Fruit fly (Drosophila melanogaster) whole organism, embryonic: ENCODE data around the gene CG7183.

Experiments used
- Adf1 ChIP-seq: fragments of 200-800 bp; sonication (Bioruptor generic); IDR thresholded peaks from 2 replicates; pipeline ENCODE4 v1.3.6; 2022; ENCODE audit warnings: missing biosample characterization, missing genetic modification characterization
- B-H1 ChIP-seq: fragments of 200-800 bp; sonication (Bioruptor generic); IDR thresholded peaks from 3 replicates; pipeline ENCODE4 v1.3.6; 2022; ENCODE audit warnings: missing biosample characterization, missing genetic modification characterization
- Bteb2 ChIP-seq: fragments of 200-800 bp; sonication (Bioruptor generic); optimal IDR thresholded peaks from 2 replicates; lab custom pipeline; 2016; ENCODE audit warnings: missing biosample characterization, missing genetic modification characterization
- CG10321 ChIP-seq: fragments of 200-800 bp; sonication (Bioruptor generic); IDR thresholded peaks from 2 replicates; pipeline ENCODE4 v1.3.6; 2022; ENCODE audit warnings: missing biosample characterization, missing genetic modification characterization
- CG11456 ChIP-seq: fragments of 200-800 bp; sonication (Bioruptor generic); IDR thresholded peaks from 3 replicates; pipeline ENCODE4 v1.3.6; 2022; ENCODE audit warnings: missing biosample characterization, missing genetic modification characterization
- CG11560 ChIP-seq: fragments of 200-800 bp; sonication (Bioruptor generic); IDR thresholded peaks from 3 replicates; pipeline ENCODE4 v1.3.6; 2022; ENCODE audit warnings: missing biosample characterization, missing genetic modification characterization
- CG13296 ChIP-seq: fragments of 200-800 bp; sonication (Bioruptor generic); optimal IDR thresholded peaks from 3 replicates; lab custom pipeline; 2018; ENCODE audit warnings: missing biosample characterization, mild to moderate bottlenecking, missing genetic modification characterization
- CG14014 ChIP-seq: fragments of 200-800 bp; sonication (Bioruptor generic); IDR thresholded peaks from 2 replicates; pipeline ENCODE4 v1.3.6; 2022; ENCODE audit warnings: missing biosample characterization, missing genetic modification characterization
- CG18599 ChIP-seq: fragments of 200-800 bp; sonication (Bioruptor generic); optimal IDR thresholded peaks from 3 replicates; lab custom pipeline; 2017; ENCODE audit warnings: missing biosample characterization, missing genetic modification characterization, mild to moderate bottlenecking, moderate library complexity, missing genetic modification reagents
- CG2116 ChIP-seq: fragments of 200-800 bp; sonication (Bioruptor generic); optimal IDR thresholded peaks from 3 replicates; lab custom pipeline; 2018; ENCODE audit warnings: missing biosample characterization, mild to moderate bottlenecking, missing genetic modification characterization
- CG2120 ChIP-seq: fragments of 200-800 bp; sonication (Bioruptor generic); optimal IDR thresholded peaks from 3 replicates; lab custom pipeline; 2016; ENCODE audit warnings: missing biosample characterization, missing genetic modification characterization
- CG3163 ChIP-seq: fragments of 200-800 bp; sonication (Bioruptor generic); optimal IDR thresholded peaks from 3 replicates; lab custom pipeline; 2016; ENCODE audit warnings: missing biosample characterization, missing genetic modification characterization
- CG34376 ChIP-seq: fragments of 200-800 bp; sonication (Bioruptor generic); optimal IDR thresholded peaks from 2 replicates; lab custom pipeline; 2018; ENCODE audit warnings: missing biosample characterization, mild to moderate bottlenecking, missing genetic modification characterization
- CG42726 ChIP-seq: fragments of 200-800 bp; sonication (Bioruptor generic); IDR thresholded peaks from 2 replicates; pipeline ENCODE4 v1.3.6; 2022; ENCODE audit warnings: missing biosample characterization, missing genetic modification characterization; ENCODE audit not compliant: partially characterized antibody
- CG6791 ChIP-seq: fragments of 200-800 bp; sonication (Bioruptor generic); IDR thresholded peaks from 3 replicates; pipeline ENCODE4 v1.3.6; 2022; ENCODE audit warnings: missing biosample characterization, missing genetic modification characterization; ENCODE audit not compliant: partially characterized antibody
- CG7271 ChIP-seq: fragments of 200-800 bp; sonication (Bioruptor generic); optimal IDR thresholded peaks from 2 replicates; lab custom pipeline; 2018; ENCODE audit warnings: missing biosample characterization, mild to moderate bottlenecking, missing genetic modification characterization, moderate library complexity
- CG7745 ChIP-seq: fragments of 200-800 bp; sonication (Bioruptor generic); optimal IDR thresholded peaks from 2 replicates; lab custom pipeline; 2018; ENCODE audit warnings: missing biosample characterization, mild to moderate bottlenecking, missing genetic modification characterization, moderate library complexity
- CG8478 ChIP-seq: fragments of >200 bp; optimal IDR thresholded peaks from 2 replicates; lab custom pipeline; 2018
- CG9609 ChIP-seq: fragments of 200-800 bp; sonication (Bioruptor generic); optimal IDR thresholded peaks from 3 replicates; lab custom pipeline; 2016; ENCODE audit warnings: missing biosample characterization, missing genetic modification characterization
- MESR4 ChIP-seq: fragments of 200-800 bp; sonication (Bioruptor generic); optimal IDR thresholded peaks from 2 replicates; lab custom pipeline; 2018; ENCODE audit warnings: missing biosample characterization, mild to moderate bottlenecking, missing genetic modification characterization, moderate library complexity
- NFAT ChIP-seq: fragments of 200-800 bp; sonication (Bioruptor generic); IDR thresholded peaks from 2 replicates; pipeline ENCODE4 v1.3.6; 2022; ENCODE audit warnings: missing biosample characterization, missing genetic modification characterization
- Nf-YB ChIP-seq: fragments of 200-800 bp; sonication (Bioruptor generic); optimal IDR thresholded peaks from 3 replicates; lab custom pipeline; 2019; ENCODE audit warnings: missing biosample characterization, mild to moderate bottlenecking, missing genetic modification characterization, moderate library complexity
- Nf-YC ChIP-seq: fragments of 200-800 bp; optimal IDR thresholded peaks from 3 replicates; lab custom pipeline; 2019; ENCODE audit warnings: missing biosample characterization, mild to moderate bottlenecking, missing genetic modification characterization, moderate library complexity
- Ptx1 ChIP-seq: fragments of 200-800 bp; sonication (Bioruptor generic); IDR thresholded peaks from 2 replicates; pipeline ENCODE4 v1.3.6; 2022; ENCODE audit warnings: missing biosample characterization, missing genetic modification characterization
- Rfx ChIP-seq: fragments of 200-800 bp; sonication (Bioruptor generic); IDR thresholded peaks from 2 replicates; pipeline ENCODE4 v1.3.6; 2022; ENCODE audit warnings: missing biosample characterization, missing genetic modification characterization
- Sox100B ChIP-seq: fragments of 200-800 bp; sonication (Bioruptor generic); optimal IDR thresholded peaks from 3 replicates; lab custom pipeline; 2018; ENCODE audit warnings: missing biosample characterization, mild to moderate bottlenecking, missing genetic modification characterization
- Ssrp ChIP-seq: fragments of 200-800 bp; sonication (Bioruptor generic); optimal IDR thresholded peaks from 2 replicates; lab custom pipeline; 2018; ENCODE audit warnings: missing biosample characterization, mild to moderate bottlenecking, missing genetic modification characterization, moderate library complexity
- Tbp ChIP-seq: fragments of >200 bp; optimal IDR thresholded peaks from 2 replicates; lab custom pipeline; 2018; ENCODE audit warnings: missing biosample characterization, missing genetic modification characterization
- Trl ChIP-seq, 3 experiments: fragments of >200 bp in 2 of 3; fragments of 200-800 bp in 1 of 3; sonication (Bioruptor generic) in 1 of 3; optimal IDR thresholded peaks; 2 replicates in 1 of 3; 3 replicates in 2 of 3; lab custom pipeline; 2016 to 2017; ENCODE audit warnings: missing biosample characterization in 1 of 3, missing genetic modification characterization in 1 of 3
- bab2 ChIP-seq: fragments of 200-800 bp; sonication (Bioruptor generic); optimal IDR thresholded peaks from 2 replicates; lab custom pipeline; 2016; ENCODE audit warnings: missing biosample characterization, missing genetic modification characterization
- cg ChIP-seq: fragments of 200-800 bp; sonication (Bioruptor generic); optimal IDR thresholded peaks from 3 replicates; lab custom pipeline; 2019; ENCODE audit warnings: missing biosample characterization, mild to moderate bottlenecking, missing genetic modification characterization, moderate library complexity
- chinmo ChIP-seq: fragments of 200-800 bp; sonication (Bioruptor generic); IDR thresholded peaks from 4 replicates; pipeline ENCODE4 v1.3.6; 2022; ENCODE audit warnings: missing biosample characterization, missing genetic modification characterization; ENCODE audit not compliant: partially characterized antibody
- dati ChIP-seq: fragments of 200-800 bp; sonication (Bioruptor generic); IDR thresholded peaks from 2 replicates; pipeline ENCODE4 v1.3.6; 2022; ENCODE audit warnings: missing biosample characterization, missing genetic modification characterization
- disco-r ChIP-seq: fragments of 200-800 bp; sonication (Bioruptor generic); optimal IDR thresholded peaks from 2 replicates; lab custom pipeline; 2016; ENCODE audit warnings: missing biosample characterization, missing genetic modification characterization
- dm ChIP-seq: fragments of 200-800 bp; sonication (Bioruptor generic); optimal IDR thresholded peaks from 3 replicates; lab custom pipeline; 2016; ENCODE audit warnings: missing biosample characterization, missing genetic modification characterization
- dmrt11E ChIP-seq: fragments of 200-800 bp; sonication (Bioruptor generic); optimal IDR thresholded peaks from 3 replicates; lab custom pipeline; 2018; ENCODE audit warnings: missing biosample characterization, mild to moderate bottlenecking, missing genetic modification characterization, moderate library complexity
- ewg ChIP-seq: fragments of 200-800 bp; sonication (Bioruptor generic); optimal IDR thresholded peaks from 3 replicates; lab custom pipeline; 2017; ENCODE audit warnings: mild to moderate bottlenecking, missing biosample characterization, missing genetic modification reagents, missing genetic modification characterization
- eyg ChIP-seq: fragments of 200-800 bp; sonication (Bioruptor generic); optimal IDR thresholded peaks from 3 replicates; lab custom pipeline; 2016; ENCODE audit warnings: missing biosample characterization, missing genetic modification characterization
- gsb ChIP-seq: fragments of 200-800 bp; sonication (Bioruptor generic); IDR thresholded peaks from 2 replicates; pipeline ENCODE4 v1.3.6; 2022; ENCODE audit warnings: missing biosample characterization, missing genetic modification characterization
- kah ChIP-seq: fragments of 200-800 bp; sonication (Bioruptor generic); optimal IDR thresholded peaks from 2 replicates; lab custom pipeline; 2018; ENCODE audit warnings: missing biosample characterization, mild to moderate bottlenecking, missing genetic modification characterization
- lilli ChIP-seq: fragments of 200-800 bp; sonication (Bioruptor generic); optimal IDR thresholded peaks from 3 replicates; lab custom pipeline; 2016; ENCODE audit warnings: missing biosample characterization, missing genetic modification characterization
- mam ChIP-seq: fragments of 200-800 bp; sonication (Bioruptor generic); optimal IDR thresholded peaks from 3 replicates; lab custom pipeline; 2016; ENCODE audit warnings: missing biosample characterization, missing genetic modification characterization
- sens ChIP-seq: fragments of 200-800 bp; sonication (Bioruptor generic); peaks from one replicate; lab custom pipeline; 2016; ENCODE audit warnings: missing biosample characterization, missing genetic modification characterization
- sens-2 ChIP-seq: fragments of 200-800 bp; sonication (Bioruptor generic); IDR thresholded peaks from 2 replicates; pipeline ENCODE4 v1.3.6; 2022; ENCODE audit warnings: missing biosample characterization, missing genetic modification characterization
- seq ChIP-seq: fragments of 200-800 bp; sonication (Bioruptor generic); IDR thresholded peaks from 2 replicates; pipeline ENCODE4 v1.3.6; 2022; ENCODE audit warnings: missing biosample characterization, missing genetic modification characterization
- sr ChIP-seq: fragments of 200-800 bp; sonication (Bioruptor generic); IDR thresholded peaks from 3 replicates; pipeline ENCODE4 v1.3.6; 2022; ENCODE audit warnings: missing biosample characterization, missing genetic modification characterization
- trem ChIP-seq: fragments of 200-800 bp; optimal IDR thresholded peaks from 3 replicates; lab custom pipeline; 2019; ENCODE audit warnings: missing biosample characterization, mild to moderate bottlenecking, missing genetic modification characterization, moderate library complexity
- trh ChIP-seq: fragments of 200-800 bp; sonication (Bioruptor generic); optimal IDR thresholded peaks from 2 replicates; lab custom pipeline; 2016; ENCODE audit warnings: missing biosample characterization, missing genetic modification characterization
- unc-4 ChIP-seq: fragments of 200-800 bp; sonication (Bioruptor generic); IDR thresholded peaks from 2 replicates; pipeline ENCODE4 v1.3.6; 2022; ENCODE audit warnings: missing biosample characterization, missing genetic modification characterization; ENCODE audit not compliant: partially characterized antibody

Gene CG7183

dm6 chr3R:18267489-18267888, 47.0 kb upstream of the CG7183 start, which contains the start of gene CG18599 (continued):
- peak; percentile 36 for TF ChIP-seq CG7271 (tag; lab: Kevin White, UChicago)
- TF ChIP-seq, all 482 proteins: peak for 9

dm6 chr3R:18266665-18267064, 46.2 kb upstream of the CG7183 start:
- TF ChIP-seq Nf-YC (tag; lab: Kevin White, UChicago) (peak; percentile 93), Rfx (GFP tag; lab: Robert Waterston, UW) (no peak), CG11560 (tag; lab: Robert Waterston, UW) (no peak), mam (GFP tag; lab: Kevin White, UChicago) (no peak), seq (GFP tag; lab: Robert Waterston, UW) (peak; percentile 51; the same call in 1 of the 2 replicates), dati (no peak), Bteb2 (GFP tag; lab: Kevin White, UChicago) (no peak), dm (GFP tag; lab: Kevin White, UChicago) (no peak), Nf-YB (peak; percentile 94), MESR4 (GFP tag; lab: Kevin White, UChicago) (no peak), trem (no peak)

- TF ChIP-seq gsb: no peak
- no peak for TF ChIP-seq unc-4 (GFP tag; lab: Robert Waterston, UW)
- peak; percentile 62 for TF ChIP-seq Nf-YC (tag; lab: Kevin White, UChicago)
- no peak for TF ChIP-seq CG2116 (GFP tag; lab: Kevin White, UChicago)
- no peak for TF ChIP-seq lilli
- TF ChIP-seq CG9609: no peak
- no peak for TF ChIP-seq CG42726 (GFP tag; lab: Robert Waterston, UW)
- TF ChIP-seq Nf-YB: peak; percentile 32
- TF ChIP-seq sr: no peak
- TF ChIP-seq CG18599: peak; percentile 6
- TF ChIP-seq Tbp: no peak
- TF ChIP-seq CG10321 (GFP tag; lab: Robert Waterston, UW): no peak
- no peak for TF ChIP-seq CG14014 (GFP tag; lab: Robert Waterston, UW)
- no peak for TF ChIP-seq Ssrp (tag; lab: Kevin White, UChicago)
- TF ChIP-seq kah (GFP tag; lab: Kevin White, UChicago): no peak
- no peak for TF ChIP-seq CG11456
- TF ChIP-seq CG8478 (lab: Kevin White, UChicago): no peak
- TF ChIP-seq Ptx1: no peak
- TF ChIP-seq Trl (optimal IDR thresholded peaks at IDR 0.05; lab: Kevin White, UChicago): peak; percentile 62 to 77
- no peak for TF ChIP-seq Trl (GFP tag; optimal IDR thresholded peaks at IDR 0.05; lab: Kevin White, UChicago)
- no peak for TF ChIP-seq sens-2 (GFP tag; lab: Robert Waterston, UW)
- TF ChIP-seq trh (GFP tag; lab: Kevin White, UChicago): no peak
- peak; percentile 78 for TF ChIP-seq ewg
- no peak for TF ChIP-seq sens
- no peak for TF ChIP-seq CG2120 (GFP tag; lab: Kevin White, UChicago)
- TF ChIP-seq CG7745 (tag; lab: Kevin White, UChicago): no peak
- TF ChIP-seq B-H1 (GFP tag; lab: Robert Waterston, UW): no peak
- no peak for TF ChIP-seq eyg (GFP tag; lab: Kevin White, UChicago)
- no peak for TF ChIP-seq dmrt11E (tag; lab: Kevin White, UChicago)
- TF ChIP-seq CG3163: peak; percentile 42
- TF ChIP-seq Adf1: peak; percentile 87
- TF ChIP-seq CG13296 (GFP tag; lab: Kevin White, UChicago): no peak
- TF ChIP-seq CG6791 (GFP tag; lab: Robert Waterston, UW): no peak
- no peak for TF ChIP-seq NFAT
- no peak for TF ChIP-seq CG34376 (GFP tag; lab: Kevin White, UChicago)
- TF ChIP-seq Sox100B (GFP tag; lab: Kevin White, UChicago): no peak
- TF ChIP-seq chinmo (GFP tag; lab: Robert Waterston, UW): no peak
- no peak for TF ChIP-seq bab2
- TF ChIP-seq cg (GFP tag; lab: Kevin White, UChicago): peak; percentile 11
- TF ChIP-seq disco-r: no peak
Observed at dm6 chr3R:18265275-18265674, 44.8 kb upstream of the CG7183 start.
